Fruit fly (Drosophila melanogaster) whole organism, embryonic: ENCODE data around the gene CG2147.

Source experiments
- Bgb ChIP-seq: fragments of 200-800 bp; sonication (Bioruptor generic); IDR thresholded peaks from 2 replicates; pipeline ENCODE4 v1.3.6; 2022; ENCODE audit warnings: missing biosample characterization, missing genetic modification characterization; ENCODE audit not compliant: partially characterized antibody
- Blimp-1 ChIP-seq: fragments of 200-800 bp; sonication (Bioruptor generic); optimal IDR thresholded peaks from 3 replicates; lab custom pipeline; 2018; ENCODE audit warnings: missing biosample characterization, missing genetic modification characterization, mild to moderate bottlenecking, moderate library complexity, missing genetic modification reagents
- CG10267 ChIP-seq: fragments of 200-800 bp; sonication (Bioruptor generic); optimal IDR thresholded peaks from 2 replicates; lab custom pipeline; 2018; ENCODE audit warnings: missing biosample characterization, mild to moderate bottlenecking, missing genetic modification characterization, moderate library complexity
- CG10565 ChIP-seq: fragments of 200-800 bp; sonication (Bioruptor generic); optimal IDR thresholded peaks from 3 replicates; lab custom pipeline; 2016; ENCODE audit warnings: missing biosample characterization, mild to moderate bottlenecking, missing genetic modification characterization
- CG10959 ChIP-seq: fragments of 200-800 bp; sonication (Bioruptor generic); IDR thresholded peaks from 2 replicates; pipeline ENCODE4 v1.3.6; 2022; ENCODE audit warnings: missing biosample characterization, missing genetic modification characterization
- CG12659 ChIP-seq: fragments of 200-800 bp; sonication (Bioruptor generic); optimal IDR thresholded peaks from 3 replicates; lab custom pipeline; 2017; ENCODE audit warnings: mild to moderate bottlenecking, missing biosample characterization, missing genetic modification reagents, missing genetic modification characterization
- CG14710 ChIP-seq: fragments of 200-800 bp; sonication (Bioruptor generic); optimal IDR thresholded peaks from 3 replicates; lab custom pipeline; 2019; ENCODE audit warnings: missing biosample characterization, mild to moderate bottlenecking, missing genetic modification characterization, moderate library complexity
- CG14860 ChIP-seq: fragments of 200-800 bp; sonication (Bioruptor generic); IDR thresholded peaks from 3 replicates; pipeline ENCODE4 v1.3.6; 2022; ENCODE audit warnings: missing biosample characterization, missing genetic modification characterization; ENCODE audit not compliant: partially characterized antibody
- CG15514 ChIP-seq: fragments of 200-800 bp; sonication (Bioruptor generic); optimal IDR thresholded peaks from 3 replicates; lab custom pipeline; 2017; ENCODE audit warnings: missing biosample characterization, missing genetic modification characterization, mild to moderate bottlenecking, moderate library complexity, missing genetic modification reagents
- CG16813 ChIP-seq: fragments of 200-800 bp; sonication (Bioruptor generic); IDR thresholded peaks from 3 replicates; pipeline ENCODE4 v1.3.6; 2022; ENCODE audit warnings: missing biosample characterization, missing genetic modification characterization; ENCODE audit not compliant: partially characterized antibody
- CG2129 ChIP-seq: fragments of 200-800 bp; sonication (Bioruptor generic); IDR thresholded peaks from 2 replicates; pipeline ENCODE4 v1.3.6; 2022; ENCODE audit warnings: missing biosample characterization, missing genetic modification characterization; ENCODE audit not compliant: partially characterized antibody
- CG3847 ChIP-seq: fragments of 200-800 bp; sonication (Bioruptor generic); IDR thresholded peaks from 2 replicates; pipeline ENCODE4 v1.3.6; 2022; ENCODE audit warnings: missing biosample characterization, missing genetic modification characterization
- CG42726 ChIP-seq: fragments of 200-800 bp; sonication (Bioruptor generic); IDR thresholded peaks from 2 replicates; pipeline ENCODE4 v1.3.6; 2022; ENCODE audit warnings: missing biosample characterization, missing genetic modification characterization; ENCODE audit not compliant: partially characterized antibody
- CG4854 ChIP-seq: fragments of 200-800 bp; sonication (Bioruptor generic); optimal IDR thresholded peaks from 2 replicates; lab custom pipeline; 2016; ENCODE audit warnings: missing biosample characterization, missing genetic modification characterization, inconsistent platforms
- CG7963 ChIP-seq: fragments of 200-800 bp; sonication (Bioruptor generic); IDR thresholded peaks from 3 replicates; pipeline ENCODE4 v1.3.6; 2022; ENCODE audit warnings: missing biosample characterization, missing genetic modification characterization; ENCODE audit not compliant: partially characterized antibody
- CG8478 ChIP-seq: fragments of >200 bp; optimal IDR thresholded peaks from 2 replicates; lab custom pipeline; 2018
- CG8765 ChIP-seq: fragments of 200-800 bp; sonication (Bioruptor generic); IDR thresholded peaks from 2 replicates; pipeline ENCODE4 v1.3.6; 2022; ENCODE audit warnings: missing biosample characterization, missing genetic modification characterization
- Chrac-16 ChIP-seq: fragments of 200-800 bp; sonication (Bioruptor generic); optimal IDR thresholded peaks from 3 replicates; lab custom pipeline; 2016; ENCODE audit warnings: missing biosample characterization, missing genetic modification characterization
- Doc3 ChIP-seq: fragments of 200-800 bp; sonication (Bioruptor generic); IDR thresholded peaks from 3 replicates; pipeline ENCODE4 v1.3.6; 2022; ENCODE audit warnings: missing biosample characterization, missing genetic modification characterization; ENCODE audit not compliant: partially characterized antibody
- Dp ChIP-seq: fragments of 200-800 bp; sonication (Bioruptor generic); optimal IDR thresholded peaks from 2 replicates; lab custom pipeline; 2018; ENCODE audit warnings: missing biosample characterization, mild to moderate bottlenecking, missing genetic modification characterization, moderate library complexity
- Dref ChIP-seq: fragments of 200-800 bp; sonication (Bioruptor generic); IDR thresholded peaks from 2 replicates; pipeline ENCODE4 v1.3.6; 2022; ENCODE audit warnings: missing biosample characterization, missing genetic modification characterization
- E2f2 ChIP-seq: fragments of 200-800 bp; sonication (Bioruptor generic); IDR thresholded peaks from 2 replicates; pipeline ENCODE4 v1.3.6; 2022; ENCODE audit warnings: missing biosample characterization, missing genetic modification characterization
- Gsc ChIP-seq: fragments of 200-800 bp; sonication (Bioruptor generic); IDR thresholded peaks from 2 replicates; pipeline ENCODE4 v1.3.6; 2022; ENCODE audit warnings: missing biosample characterization, missing genetic modification characterization
- HLH4C ChIP-seq: fragments of 200-800 bp; sonication (Bioruptor generic); IDR thresholded peaks from 3 replicates; pipeline ENCODE4 v1.3.6; 2022; ENCODE audit warnings: missing biosample characterization, missing genetic modification characterization; ENCODE audit not compliant: partially characterized antibody
- MESR4 ChIP-seq: fragments of 200-800 bp; sonication (Bioruptor generic); optimal IDR thresholded peaks from 2 replicates; lab custom pipeline; 2018; ENCODE audit warnings: missing biosample characterization, mild to moderate bottlenecking, missing genetic modification characterization, moderate library complexity
- Opbp ChIP-seq: fragments of 200-800 bp; sonication (Bioruptor generic); IDR thresholded peaks from 3 replicates; pipeline ENCODE4 v1.3.6; 2022; ENCODE audit warnings: missing biosample characterization, missing genetic modification characterization; ENCODE audit not compliant: partially characterized antibody
- Spps ChIP-seq: fragments of 200-800 bp; sonication (Bioruptor generic); optimal IDR thresholded peaks from 2 replicates; lab custom pipeline; 2018; ENCODE audit warnings: missing biosample characterization, mild to moderate bottlenecking, missing genetic modification characterization
- Sry-δ ChIP-seq: fragments of 200-800 bp; sonication (Bioruptor generic); optimal IDR thresholded peaks from 2 replicates; lab custom pipeline; 2016; ENCODE audit warnings: missing biosample characterization, missing genetic modification characterization
- YL-1 ChIP-seq: fragments of 200-800 bp; sonication (Bioruptor generic); optimal IDR thresholded peaks from 3 replicates; lab custom pipeline; 2017; ENCODE audit warnings: missing biosample characterization, mild to moderate bottlenecking, missing genetic modification characterization
- ato ChIP-seq: fragments of 200-800 bp; sonication (Bioruptor generic); IDR thresholded peaks from 2 replicates; pipeline ENCODE4 v1.3.6; 2022; ENCODE audit warnings: missing biosample characterization, missing genetic modification characterization; ENCODE audit not compliant: partially characterized antibody
- bbx ChIP-seq: fragments of 200-800 bp; sonication (Bioruptor generic); IDR thresholded peaks from 2 replicates; pipeline ENCODE4 v1.3.6; 2022; ENCODE audit warnings: missing biosample characterization, missing genetic modification characterization; ENCODE audit not compliant: partially characterized antibody
- chinmo ChIP-seq: fragments of 200-800 bp; sonication (Bioruptor generic); IDR thresholded peaks from 4 replicates; pipeline ENCODE4 v1.3.6; 2022; ENCODE audit warnings: missing biosample characterization, missing genetic modification characterization; ENCODE audit not compliant: partially characterized antibody
- ci ChIP-seq: fragments of 200-800 bp; sonication (Bioruptor generic); IDR thresholded peaks from 3 replicates; pipeline ENCODE4 v1.3.6; 2022; ENCODE audit warnings: missing biosample characterization, missing genetic modification characterization
- dati ChIP-seq: fragments of 200-800 bp; sonication (Bioruptor generic); IDR thresholded peaks from 2 replicates; pipeline ENCODE4 v1.3.6; 2022; ENCODE audit warnings: missing biosample characterization, missing genetic modification characterization
- gfzf ChIP-seq: fragments of 200-800 bp; sonication (Bioruptor generic); optimal IDR thresholded peaks from 2 replicates; lab custom pipeline; 2016; ENCODE audit warnings: missing biosample characterization, mild to moderate bottlenecking, missing genetic modification characterization, moderate library complexity
- hb ChIP-seq: fragments of 200-800 bp; sonication (Bioruptor generic); IDR thresholded peaks from 3 replicates; pipeline ENCODE4 v1.3.6; 2022; ENCODE audit warnings: missing biosample characterization, missing genetic modification characterization; ENCODE audit not compliant: partially characterized antibody
- hbn ChIP-seq: fragments of 200-800 bp; sonication (Bioruptor generic); IDR thresholded peaks from 2 replicates; pipeline ENCODE4 v1.3.6; 2022; ENCODE audit warnings: missing biosample characterization, missing genetic modification characterization; ENCODE audit not compliant: partially characterized antibody
- inv ChIP-seq: fragments of 200-800 bp; sonication (Bioruptor generic); IDR thresholded peaks from 2 replicates; pipeline ENCODE4 v1.3.6; 2022; ENCODE audit warnings: missing biosample characterization, missing genetic modification characterization; ENCODE audit not compliant: partially characterized antibody
- knrl ChIP-seq: fragments of 200-800 bp; sonication (Bioruptor generic); IDR thresholded peaks from 3 replicates; pipeline ENCODE4 v1.3.6; 2022; ENCODE audit warnings: missing biosample characterization, missing genetic modification characterization; ENCODE audit not compliant: partially characterized antibody
- lbe ChIP-seq: fragments of 200-800 bp; sonication (Bioruptor generic); optimal IDR thresholded peaks from 2 replicates; lab custom pipeline; 2016; ENCODE audit warnings: missing biosample characterization, mild to moderate bottlenecking, missing genetic modification characterization
- mld ChIP-seq: fragments of 200-800 bp; sonication (Bioruptor generic); IDR thresholded peaks from 3 replicates; pipeline ENCODE4 v1.3.6; 2022; ENCODE audit warnings: missing biosample characterization, missing genetic modification characterization; ENCODE audit not compliant: partially characterized antibody
- nerfin-2 ChIP-seq: fragments of 200-800 bp; sonication (Bioruptor generic); IDR thresholded peaks from 2 replicates; pipeline ENCODE4 v1.3.6; 2022; ENCODE audit warnings: missing biosample characterization, missing genetic modification characterization; ENCODE audit not compliant: partially characterized antibody
- pnt ChIP-seq: fragments of 200-800 bp; sonication (Bioruptor generic); optimal IDR thresholded peaks from 3 replicates; lab custom pipeline; 2016; ENCODE audit warnings: missing biosample characterization, missing genetic modification characterization
- sna ChIP-seq: fragments of 200-800 bp; sonication (Bioruptor generic); IDR thresholded peaks from 2 replicates; pipeline ENCODE4 v1.3.6; 2022; ENCODE audit warnings: missing biosample characterization, missing genetic modification characterization; ENCODE audit not compliant: partially characterized antibody
- stwl ChIP-seq: fragments of 200-800 bp; sonication (Bioruptor generic); optimal IDR thresholded peaks from 3 replicates; lab custom pipeline; 2018; ENCODE audit warnings: missing biosample characterization, mild to moderate bottlenecking, missing genetic modification characterization, moderate library complexity
- tna ChIP-seq: fragments of 200-800 bp; sonication (Bioruptor generic); IDR thresholded peaks from 2 replicates; pipeline ENCODE4 v1.3.6; 2022; ENCODE audit warnings: missing biosample characterization, missing genetic modification characterization; ENCODE audit not compliant: partially characterized antibody
- unc-4 ChIP-seq: fragments of 200-800 bp; sonication (Bioruptor generic); IDR thresholded peaks from 2 replicates; pipeline ENCODE4 v1.3.6; 2022; ENCODE audit warnings: missing biosample characterization, missing genetic modification characterization; ENCODE audit not compliant: partially characterized antibody

CG2147 gene

dm6 chrX:8240431-8240830, at the start of gene CG2147:
Gene CG2147 (plus strand): TSS chrX:8240684.
- TF ChIP-seq CG7963 (GFP tag; lab: Robert Waterston, UW) (peak; percentile 75), HLH4C (GFP tag; lab: Robert Waterston, UW) (peak; percentile 81), CG10565 (no peak), nerfin-2 (GFP tag; lab: Robert Waterston, UW) (peak; percentile 71), mld (0 out of 3 replicates have a peak, but pooled peaks have one; percentile 61), inv (GFP tag; lab: Robert Waterston, UW) (peak; percentile 70), unc-4 (GFP tag; lab: Robert Waterston, UW) (peak; percentile 89), Sry-δ (peak; percentile 70), knrl (GFP tag; lab: Robert Waterston, UW) (peak; percentile 71; the same call in 2 of the 3 replicates), ato (GFP tag; lab: Robert Waterston, UW) (peak; percentile 68), CG42726 (GFP tag; lab: Robert Waterston, UW) (peak; percentile 62; the same call in 1 of the 2 replicates), Dref (GFP tag; lab: Robert Waterston, UW) (peak; percentile 85), CG8765 (GFP tag; lab: Robert Waterston, UW) (no peak), CG2129 (GFP tag; lab: Robert Waterston, UW) (peak; percentile 29; the same call in 1 of the 2 replicates), CG16813 (GFP tag; lab: Robert Waterston, UW) (peak; percentile 72), lbe (peak; percentile 28), ci (GFP tag; lab: Robert Waterston, UW) (no peak), Bgb (GFP tag; lab: Robert Waterston, UW) (peak; percentile 83), sna (GFP tag; lab: Robert Waterston, UW) (peak; percentile 69; the same call in 1 of the 2 replicates), pnt (no peak), CG12659 (GFP tag; lab: Kevin White, UChicago) (peak; percentile 10), Dp (GFP tag; lab: Kevin White, UChicago) (peak; percentile 86), hbn (GFP tag; lab: Robert Waterston, UW) (peak; percentile 84), CG4854 (GFP tag; lab: Kevin White, UChicago) (no peak), Spps (no peak), tna (GFP tag; lab: Robert Waterston, UW) (peak; percentile 73), CG10267 (peak; percentile 27), Gsc (GFP tag; lab: Robert Waterston, UW) (no peak), gfzf (GFP tag; lab: Kevin White, UChicago) (peak; percentile 30), CG8478 (no peak), bbx (GFP tag; lab: Robert Waterston, UW) (peak; percentile 86), Blimp-1 (GFP tag; lab: Kevin White, UChicago) (no peak), chinmo (GFP tag; lab: Robert Waterston, UW) (peak; percentile 78; the same call in 1 of the 4 replicates), stwl (peak; percentile 36), Doc3 (GFP tag; lab: Robert Waterston, UW) (peak; percentile 68), Opbp (GFP tag; lab: Robert Waterston, UW) (peak; percentile 79), CG3847 (GFP tag; lab: Robert Waterston, UW) (no peak), CG15514 (GFP tag; lab: Kevin White, UChicago) (peak; percentile 51), dati (no peak), CG10959 (GFP tag; lab: Robert Waterston, UW) (no peak), hb (peak; percentile 75), CG14860 (GFP tag; lab: Robert Waterston, UW) (peak; percentile 74), CG14710 (tag; lab: Kevin White, UChicago) (peak; percentile 10), Chrac-16 (GFP tag; lab: Kevin White, UChicago) (no peak), E2f2 (GFP tag; lab: Robert Waterston, UW) (peak; percentile 92), YL-1 (GFP tag; lab: Kevin White, UChicago) (peak; percentile 16), MESR4 (GFP tag; lab: Kevin White, UChicago) (peak; percentile 5)
